Worm (Caenorhabditis elegans): ENCODE measurements around the gene C16C8.5.

DNA sequence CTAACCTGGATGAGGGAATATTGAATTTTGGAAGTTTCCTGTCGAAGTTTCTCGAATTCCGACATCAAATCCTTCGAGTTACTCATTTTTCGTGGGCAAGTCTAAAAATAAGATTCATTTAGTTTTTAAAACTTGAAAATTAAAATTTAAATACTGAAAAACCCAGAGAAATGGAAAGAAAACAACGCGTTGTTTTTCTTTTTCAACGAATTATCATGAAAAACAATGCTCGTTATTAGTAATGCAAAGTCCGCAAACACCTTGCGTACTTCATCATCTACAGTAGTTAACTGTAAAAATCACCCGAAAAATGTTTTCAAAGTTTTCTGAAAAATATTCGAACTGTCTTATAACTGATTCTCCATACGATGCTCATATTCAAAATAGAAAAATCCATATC, 905 bp downstream of the C16C8.5 start, which contains the start of gene C16C8.4:
- TF ChIP-seq unc-55 (GFP tag; optimal IDR thresholded peaks at IDR 0.05) (no peak), pqm-1 (tag; optimal IDR thresholded peaks at IDR 0.05) (no peak), elt-2 (tag; optimal IDR thresholded peaks at IDR 0.05) (no peak), odd-2 (tag; optimal IDR thresholded peaks at IDR 0.05) (no peak), gmeb-2 (tag; optimal IDR thresholded peaks at IDR 0.05) (no peak), pat-9 (tag; optimal IDR thresholded peaks at IDR 0.05) (no peak), nhr-232 (tag; optimal IDR thresholded peaks at IDR 0.05) (no peak), ets-4 (tag; optimal IDR thresholded peaks at IDR 0.05) (no peak), ama-1 (optimal IDR thresholded peaks at IDR 0.05) (no peak)
